Worm (Caenorhabditis elegans): Measurements from ENCODE around the gene spe-6.
A peak's percentile ranks its signal among the peaks of the same experiment; 100 is the strongest.

Gene spe-6

DNA sequence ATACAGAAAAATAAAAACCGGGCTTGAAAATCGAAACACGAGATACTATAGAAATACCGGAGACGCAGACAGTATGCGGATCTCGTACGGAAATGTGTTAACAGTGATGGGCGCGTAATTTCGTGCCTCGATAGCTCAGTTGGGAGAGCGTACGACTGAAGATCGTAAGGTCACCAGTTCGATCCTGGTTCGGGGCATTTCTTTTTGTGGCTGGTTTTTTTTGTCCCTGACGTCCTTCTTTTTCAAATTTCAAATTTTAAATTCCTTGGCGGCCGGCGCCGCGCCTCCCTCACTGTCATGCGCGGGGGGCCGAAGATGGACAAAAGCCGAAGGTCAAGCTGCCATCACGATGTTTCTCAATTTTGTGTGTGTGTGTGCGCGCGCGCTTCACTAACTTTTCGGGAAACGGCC lies 49.4 kb downstream of the spe-6 start (continued):
- TF ChIP-seq lin-39 (tag; optimal IDR thresholded peaks at IDR 0.05) (no peak), egl-43 (GFP tag; IDR thresholded peaks at IDR 0.05) (peak; percentile 81), daf-16 (GFP tag; optimal IDR thresholded peaks at IDR 0.05) (peak in 1 of 2 experiments; percentile 6), daf-16 (tag; optimal IDR thresholded peaks at IDR 0.05) (peak; percentile 24), snpc-1.2 (GFP tag; IDR thresholded peaks at IDR 0.05) (peak; percentile 64), php-3 (GFP tag; IDR thresholded peaks at IDR 0.05) (no peak), hif-1 (tag; optimal IDR thresholded peaks at IDR 0.05) (no peak), nhr-42 (GFP tag; IDR thresholded peaks at IDR 0.05) (no peak), Y105C5A.15 (GFP tag; IDR thresholded peaks at IDR 0.05) (0 out of 2 replicates have a peak, but pooled peaks have one; percentile 30)

DNA sequence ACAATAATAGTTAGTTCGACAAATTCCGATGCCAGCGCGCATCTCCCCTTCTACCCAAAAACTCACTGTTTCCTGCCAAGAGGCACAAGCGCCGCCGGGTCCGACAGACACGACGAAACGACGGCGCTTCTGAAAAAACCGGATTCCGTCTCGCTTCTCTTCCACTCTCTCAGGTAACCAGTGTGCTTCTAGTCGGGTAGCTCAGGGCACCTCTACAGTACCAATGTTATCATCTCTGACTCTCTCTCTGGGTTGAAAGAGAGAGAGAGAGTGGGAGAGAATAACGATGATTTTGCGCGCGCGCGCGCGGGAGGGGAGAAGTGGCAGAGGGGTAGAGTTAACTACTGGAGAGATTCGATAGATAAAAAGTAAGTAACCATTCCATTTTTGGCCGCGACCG lies 51.6 kb downstream of the spe-6 start:
- TF ChIP-seq aha-1 (tag) (peak; percentile 5), nhr-25 (tag; optimal IDR thresholded peaks at IDR 0.05; ENCODE audit: borderline replicate concordance, insufficient read depth) (peak; percentile 35), unc-62 (GFP tag; optimal IDR thresholded peaks at IDR 0.05 in 1 of 2) (peak in 1 of 2 experiments; percentile 99), unc-62 (tag; optimal IDR thresholded peaks at IDR 0.05) (no peak), Y5F2A.4 (GFP tag; optimal IDR thresholded peaks at IDR 0.05) (no peak), set-16 (GFP tag; IDR thresholded peaks at IDR 0.05) (peak; percentile 81)

DNA sequence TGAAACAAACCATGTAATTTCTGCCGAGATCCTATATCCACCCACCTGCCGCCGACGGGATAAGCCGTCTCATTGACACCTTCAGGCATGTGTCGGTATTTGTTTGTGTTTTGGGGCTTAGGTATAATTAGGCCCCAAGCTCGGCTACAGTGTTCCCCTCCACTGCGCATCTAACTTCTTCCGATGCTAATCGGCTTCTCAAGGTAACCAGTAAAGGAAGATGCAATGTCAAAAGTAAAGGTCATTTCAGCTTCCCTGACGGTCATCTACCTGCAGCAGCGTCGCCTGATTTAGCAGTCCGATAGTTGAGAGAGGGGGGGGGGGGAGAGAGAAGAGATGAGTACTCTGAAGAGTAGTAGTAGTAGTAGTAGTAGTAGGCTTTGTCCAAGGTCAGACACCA lies 53.0 kb downstream of the spe-6 start:
- no peak for TF ChIP-seq nhr-41 (GFP tag; IDR thresholded peaks at IDR 0.05)
- TF ChIP-seq nhr-25 (tag; optimal IDR thresholded peaks at IDR 0.05; ENCODE audit: borderline replicate concordance, insufficient read depth): peak; percentile 49
- TF ChIP-seq nhr-11 (tag; optimal IDR thresholded peaks at IDR 0.05): no peak
- 0 out of 2 replicates have a peak, but pooled peaks have one; percentile 7 for TF ChIP-seq set-16 (GFP tag; IDR thresholded peaks at IDR 0.05)
- TF ChIP-seq dmd-8 (GFP tag; IDR thresholded peaks at IDR 0.05): 0 out of 2 replicates have a peak, but pooled peaks have one; percentile 24
- TF ChIP-seq snpc-4 (tag; optimal IDR thresholded peaks at IDR 0.05): no peak
- TF ChIP-seq lin-1 (GFP tag; IDR thresholded peaks at IDR 0.05): no peak
- no peak for TF ChIP-seq aly-2 (tag; optimal IDR thresholded peaks at IDR 0.05)
- TF ChIP-seq mdt-29 (GFP tag; IDR thresholded peaks at IDR 0.05): no peak
- no peak for TF ChIP-seq attf-4 (tag; optimal IDR thresholded peaks at IDR 0.05)
- no peak for TF ChIP-seq nhr-48 (tag; optimal IDR thresholded peaks at IDR 0.05)
